Worm (Caenorhabditis elegans) whole organism, early embryonic: ENCODE results near the gene vha-1.

ENCODE experiments used
- B0310.2 ChIP-seq: sonication (generic microtip); optimal IDR thresholded peaks from 2 replicates; lab custom pipeline; 2016; ENCODE audit warnings: mild to moderate bottlenecking, missing genetic modification characterization, missing compliant biosample characterization
- F13C5.2 ChIP-seq: sonication (generic microtip); optimal IDR thresholded peaks from 2 replicates; lab custom pipeline; 2017; ENCODE audit warnings: mild to moderate bottlenecking, missing genetic modification characterization, inconsistent platforms, missing compliant biosample characterization
- aly-1 ChIP-seq: sonication (generic microtip); optimal IDR thresholded peaks from 2 replicates; lab custom pipeline; 2016; ENCODE audit warnings: missing genetic modification characterization, missing compliant biosample characterization
- ama-1 ChIP-seq: fragments of 150-350 bp; optimal IDR thresholded peaks from 2 replicates; lab custom pipeline; 2014
- ceh-13 ChIP-seq: fragments of 200-800 bp; sonication (Bioruptor generic); optimal IDR thresholded peaks from 2 replicates; lab custom pipeline; 2018; ENCODE audit warnings: mild to moderate bottlenecking, missing genetic modification characterization, missing compliant biosample characterization
- ceh-36 ChIP-seq: sonication (generic microtip); optimal IDR thresholded peaks from 2 replicates; lab custom pipeline; 2016; ENCODE audit warnings: missing genetic modification characterization, inconsistent platforms, missing compliant biosample characterization
- ets-7 ChIP-seq: sonication (generic microtip); optimal IDR thresholded peaks from 2 replicates; lab custom pipeline; 2016; ENCODE audit warnings: missing genotype, missing genetic modification characterization, missing compliant biosample characterization
- flt-1 ChIP-seq: fragments of 200-800 bp; sonication (Bioruptor generic); IDR thresholded peaks from 2 replicates; pipeline ENCODE4 v1.3.6; 2022; ENCODE audit warnings: missing genetic modification characterization, missing compliant biosample characterization
- hmbx-1 ChIP-seq: sonication (generic microtip); optimal IDR thresholded peaks from 2 replicates; lab custom pipeline; 2016; ENCODE audit warnings: mild to moderate bottlenecking, missing genetic modification characterization, missing compliant biosample characterization
- hmg-4 ChIP-seq: fragments of 200-800 bp; sonication (Bioruptor generic); optimal IDR thresholded peaks from 2 replicates; lab custom pipeline; 2018; ENCODE audit warnings: mild to moderate bottlenecking, missing genetic modification characterization, missing compliant biosample characterization
- hnd-1 ChIP-seq: sonication (generic microtip); optimal IDR thresholded peaks from 2 replicates; lab custom pipeline; 2016; ENCODE audit warnings: missing genetic modification characterization, missing compliant biosample characterization
- pes-1 ChIP-seq: fragments of 200-800 bp; sonication (Bioruptor generic); IDR thresholded peaks from 2 replicates; pipeline ENCODE4 v1.3.6; 2022; ENCODE audit warnings: missing genetic modification reagents, missing genetic modification characterization, missing compliant biosample characterization
- scrt-1 ChIP-seq: fragments of 200-800 bp; sonication (Bioruptor generic); IDR thresholded peaks from 2 replicates; pipeline ENCODE4 v1.3.6; 2022; ENCODE audit warnings: missing genetic modification characterization, missing compliant biosample characterization
- sea-1 ChIP-seq: fragments of 200-800 bp; sonication (Bioruptor generic); conservative IDR thresholded peaks from 2 replicates; pipeline ENCODE4 v1.3.6; 2022; ENCODE audit warnings: missing genetic modification characterization, missing compliant biosample characterization
- tbx-11 ChIP-seq: fragments of 200-800 bp; sonication (Bioruptor generic); IDR thresholded peaks from 2 replicates; pipeline ENCODE4 v1.3.6; 2022; ENCODE audit warnings: missing genetic modification characterization, missing compliant biosample characterization
- tbx-37 ChIP-seq: fragments of 200-800 bp; sonication (Bioruptor generic); conservative IDR thresholded peaks from 2 replicates; pipeline ENCODE4 v1.3.6; 2022; ENCODE audit warnings: missing genetic modification reagents, missing genetic modification characterization, missing compliant biosample characterization
- tra-4 ChIP-seq: sonication (generic microtip); optimal IDR thresholded peaks from 2 replicates; lab custom pipeline; 2017; ENCODE audit warnings: missing genetic modification characterization, missing compliant biosample characterization

The vha-1 gene

ce11 chrIII:9780665-9781304, at the start of gene vha-1:
vha-1 (plus strand) TSS chrIII:9781254.
- TF ChIP-seq flt-1 (no peak), tbx-11 (no peak), pes-1 (GFP tag; lab: Robert Waterston, UW) (0 out of 2 replicates have a peak, but pooled peaks have one; percentile 31), sea-1 (GFP tag; lab: Robert Waterston, UW) (0 out of 2 replicates have a peak, but pooled peaks have one; percentile 58), ceh-13 (GFP tag; lab: Kevin White, UChicago) (no peak), hmbx-1 (tag; lab: Kevin White, UChicago) (no peak), ama-1 (lab: Kevin White, UChicago) (no peak), aly-1 (tag; lab: Kevin White, UChicago) (no peak), hmg-4 (GFP tag; lab: Kevin White, UChicago) (no peak), B0310.2 (no peak), scrt-1 (GFP tag; lab: Robert Waterston, UW) (no peak), ceh-36 (no peak), tra-4 (tag; lab: Kevin White, UChicago) (no peak), F13C5.2 (tag; lab: Kevin White, UChicago) (peak; percentile 54), tbx-37 (GFP tag; lab: Robert Waterston, UW) (no peak), ets-7 (tag; lab: Kevin White, UChicago) (no peak), hnd-1 (no peak)

DNA sequence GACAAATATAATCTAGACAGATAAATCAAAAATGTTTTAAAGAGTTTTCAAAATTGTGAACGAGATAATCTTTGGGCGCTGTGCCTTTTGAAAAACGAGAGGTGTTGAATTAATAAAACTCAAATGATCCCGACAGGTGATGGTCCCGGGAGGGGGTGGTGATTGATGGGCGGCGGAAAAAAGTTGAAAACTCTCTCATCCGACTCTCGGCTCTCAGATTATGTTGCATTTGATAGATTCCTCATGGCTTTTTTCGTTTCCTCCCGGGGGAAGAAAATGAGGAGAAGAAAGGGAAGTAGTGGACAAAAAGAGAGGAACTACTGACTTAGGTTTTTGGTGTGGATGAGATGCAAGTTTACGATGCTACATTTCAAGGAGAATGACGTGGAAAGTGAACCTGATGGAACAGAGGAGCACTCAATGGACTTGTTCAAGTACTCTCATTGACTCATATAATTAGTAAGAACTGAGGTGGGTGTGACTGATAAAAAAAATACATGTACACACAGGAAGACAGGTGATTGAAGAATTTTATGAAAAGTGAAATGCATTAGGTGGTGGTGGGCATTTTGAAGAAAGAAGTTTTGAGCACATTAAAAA, 49.6 kb upstream of the vha-1 start:
- TF ChIP-seq hnd-1 (no peak), B0310.2 (no peak)

ce11 chrIII:9733333-9733732, 47.7 kb upstream of the vha-1 start:
- no peak for TF ChIP-seq hmbx-1 (tag; lab: Kevin White, UChicago)
- TF ChIP-seq pes-1 (GFP tag; lab: Robert Waterston, UW), result no peak
- TF ChIP-seq hnd-1, result no peak
- TF ChIP-seq F13C5.2 (tag; lab: Kevin White, UChicago), result no peak
- no peak for TF ChIP-seq ets-7 (tag; lab: Kevin White, UChicago)
- TF ChIP-seq tbx-37 (GFP tag; lab: Robert Waterston, UW), result no peak
- no peak for TF ChIP-seq ama-1 (lab: Kevin White, UChicago)
- TF ChIP-seq tbx-11, result no peak
- no peak for TF ChIP-seq aly-1 (tag; lab: Kevin White, UChicago)

DNA sequence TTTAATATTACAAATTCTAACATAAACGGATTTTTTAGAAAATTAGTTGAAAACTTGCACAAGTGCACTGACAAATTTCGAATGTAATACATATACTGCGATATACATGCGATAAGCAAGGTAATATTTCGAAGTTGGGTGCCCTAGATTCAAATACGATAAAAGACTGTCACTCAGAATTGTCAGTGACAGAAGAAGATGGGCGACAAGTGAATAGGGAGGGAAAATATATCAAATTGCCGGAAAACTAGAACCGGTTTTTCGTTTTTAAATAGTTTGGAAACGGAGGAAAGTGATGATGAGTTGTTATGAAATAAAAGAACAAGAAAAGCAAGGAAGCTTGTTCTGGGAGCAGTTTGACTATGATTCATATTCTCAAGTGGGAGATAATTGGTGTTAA, 47.0 kb upstream of the vha-1 start:
- TF ChIP-seq scrt-1 (GFP tag; lab: Robert Waterston, UW) (no peak), tbx-37 (GFP tag; lab: Robert Waterston, UW) (no peak), pes-1 (GFP tag; lab: Robert Waterston, UW) (no peak), ceh-36 (no peak), F13C5.2 (tag; lab: Kevin White, UChicago) (no peak), hnd-1 (no peak), hmg-4 (GFP tag; lab: Kevin White, UChicago) (no peak), B0310.2 (no peak), sea-1 (GFP tag; lab: Robert Waterston, UW) (no peak), aly-1 (tag; lab: Kevin White, UChicago) (no peak), ama-1 (lab: Kevin White, UChicago) (no peak), tra-4 (tag; lab: Kevin White, UChicago) (no peak), hmbx-1 (tag; lab: Kevin White, UChicago) (no peak), tbx-11 (no peak), ceh-13 (GFP tag; lab: Kevin White, UChicago) (no peak), flt-1 (no peak)

- TF ChIP-seq F13C5.2 (tag; lab: Kevin White, UChicago) (no peak), flt-1 (no peak), tra-4 (tag; lab: Kevin White, UChicago) (no peak), hmbx-1 (tag; lab: Kevin White, UChicago) (no peak)
Observed at ce11 chrIII:9735857-9736256, 45.2 kb upstream of the vha-1 start, which contains the start of gene dao-6. dao-6 (minus strand) TSS chrIII:9736201.

DNA sequence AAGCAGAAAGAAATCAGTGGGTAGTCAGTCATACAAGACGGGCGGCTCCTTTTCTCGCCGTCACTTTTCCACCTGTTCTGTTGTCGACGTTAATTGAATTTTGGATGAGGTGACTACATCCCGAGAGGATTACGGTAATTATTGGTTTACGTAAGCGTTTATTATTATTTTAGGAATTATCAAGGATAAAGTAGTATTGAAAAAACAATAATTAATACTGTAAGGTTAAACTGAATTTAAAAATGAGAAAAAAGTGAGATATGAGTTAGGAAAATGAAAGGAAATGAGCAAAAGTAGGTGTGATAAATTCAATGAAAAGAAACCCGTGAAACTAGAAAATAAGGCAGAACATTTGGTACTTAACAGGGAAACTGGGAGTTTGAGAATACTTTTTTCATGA, 42.1 kb upstream of the vha-1 start, which contains the start of gene hlh-4:
hlh-4 (minus strand) TSS at position 101 of the 400 bp plus-strand sequence.
- TF ChIP-seq hnd-1 (no peak), tbx-11 (no peak), ceh-13 (GFP tag; lab: Kevin White, UChicago) (no peak), aly-1 (tag; lab: Kevin White, UChicago) (no peak), ceh-36 (no peak), ama-1 (lab: Kevin White, UChicago) (no peak), ets-7 (tag; lab: Kevin White, UChicago) (no peak), sea-1 (GFP tag; lab: Robert Waterston, UW) (no peak), tra-4 (tag; lab: Kevin White, UChicago) (no peak), hmbx-1 (tag; lab: Kevin White, UChicago) (no peak)

ce11 chrIII:9740663-9741062, 40.4 kb upstream of the vha-1 start:
- TF ChIP-seq scrt-1 (GFP tag; lab: Robert Waterston, UW), result no peak
- no peak for TF ChIP-seq tra-4 (tag; lab: Kevin White, UChicago)
- no peak for TF ChIP-seq hnd-1
- no peak for TF ChIP-seq hmbx-1 (tag; lab: Kevin White, UChicago)
- no peak for TF ChIP-seq ceh-13 (GFP tag; lab: Kevin White, UChicago)
- no peak for TF ChIP-seq sea-1 (GFP tag; lab: Robert Waterston, UW)
- TF ChIP-seq ceh-36, result no peak
- no peak for TF ChIP-seq hmg-4 (GFP tag; lab: Kevin White, UChicago)
- no peak for TF ChIP-seq tbx-11
- TF ChIP-seq F13C5.2 (tag; lab: Kevin White, UChicago), result no peak
